Worm (Caenorhabditis elegans) whole organism, early embryonic: ENCODE data around the gene inx-9.

Experiments
- B0310.2 ChIP-seq: sonication (generic microtip); optimal IDR thresholded peaks from 2 replicates; lab custom pipeline; 2016; ENCODE audit warnings: mild to moderate bottlenecking, missing genetic modification characterization, missing compliant biosample characterization
- F13C5.2 ChIP-seq: sonication (generic microtip); optimal IDR thresholded peaks from 2 replicates; lab custom pipeline; 2017; ENCODE audit warnings: mild to moderate bottlenecking, missing genetic modification characterization, inconsistent platforms, missing compliant biosample characterization
- aly-1 ChIP-seq: sonication (generic microtip); optimal IDR thresholded peaks from 2 replicates; lab custom pipeline; 2016; ENCODE audit warnings: missing genetic modification characterization, missing compliant biosample characterization
- ama-1 ChIP-seq: fragments of 150-350 bp; optimal IDR thresholded peaks from 2 replicates; lab custom pipeline; 2014
- ceh-13 ChIP-seq: fragments of 200-800 bp; sonication (Bioruptor generic); optimal IDR thresholded peaks from 2 replicates; lab custom pipeline; 2018; ENCODE audit warnings: mild to moderate bottlenecking, missing genetic modification characterization, missing compliant biosample characterization
- ceh-36 ChIP-seq: sonication (generic microtip); optimal IDR thresholded peaks from 2 replicates; lab custom pipeline; 2016; ENCODE audit warnings: missing genetic modification characterization, inconsistent platforms, missing compliant biosample characterization
- ets-7 ChIP-seq: sonication (generic microtip); optimal IDR thresholded peaks from 2 replicates; lab custom pipeline; 2016; ENCODE audit warnings: missing genotype, missing genetic modification characterization, missing compliant biosample characterization
- flt-1 ChIP-seq: fragments of 200-800 bp; sonication (Bioruptor generic); IDR thresholded peaks from 2 replicates; pipeline ENCODE4 v1.3.6; 2022; ENCODE audit warnings: missing genetic modification characterization, missing compliant biosample characterization
- hmbx-1 ChIP-seq: sonication (generic microtip); optimal IDR thresholded peaks from 2 replicates; lab custom pipeline; 2016; ENCODE audit warnings: mild to moderate bottlenecking, missing genetic modification characterization, missing compliant biosample characterization
- hmg-4 ChIP-seq: fragments of 200-800 bp; sonication (Bioruptor generic); optimal IDR thresholded peaks from 2 replicates; lab custom pipeline; 2018; ENCODE audit warnings: mild to moderate bottlenecking, missing genetic modification characterization, missing compliant biosample characterization
- hnd-1 ChIP-seq: sonication (generic microtip); optimal IDR thresholded peaks from 2 replicates; lab custom pipeline; 2016; ENCODE audit warnings: missing genetic modification characterization, missing compliant biosample characterization
- pes-1 ChIP-seq: fragments of 200-800 bp; sonication (Bioruptor generic); IDR thresholded peaks from 2 replicates; pipeline ENCODE4 v1.3.6; 2022; ENCODE audit warnings: missing genetic modification reagents, missing genetic modification characterization, missing compliant biosample characterization
- scrt-1 ChIP-seq: fragments of 200-800 bp; sonication (Bioruptor generic); IDR thresholded peaks from 2 replicates; pipeline ENCODE4 v1.3.6; 2022; ENCODE audit warnings: missing genetic modification characterization, missing compliant biosample characterization
- sea-1 ChIP-seq: fragments of 200-800 bp; sonication (Bioruptor generic); conservative IDR thresholded peaks from 2 replicates; pipeline ENCODE4 v1.3.6; 2022; ENCODE audit warnings: missing genetic modification characterization, missing compliant biosample characterization
- tbx-11 ChIP-seq: fragments of 200-800 bp; sonication (Bioruptor generic); IDR thresholded peaks from 2 replicates; pipeline ENCODE4 v1.3.6; 2022; ENCODE audit warnings: missing genetic modification characterization, missing compliant biosample characterization
- tbx-37 ChIP-seq: fragments of 200-800 bp; sonication (Bioruptor generic); conservative IDR thresholded peaks from 2 replicates; pipeline ENCODE4 v1.3.6; 2022; ENCODE audit warnings: missing genetic modification reagents, missing genetic modification characterization, missing compliant biosample characterization
- tra-4 ChIP-seq: sonication (generic microtip); optimal IDR thresholded peaks from 2 replicates; lab custom pipeline; 2017; ENCODE audit warnings: missing genetic modification characterization, missing compliant biosample characterization

Gene inx-9

ce11 chrIV:11694143-11694542 lies 18.0 kb downstream of the inx-9 start, which contains the start of gene ZK792.7:
ZK792.7 (plus strand) TSS chrIV:11694443.
- no peak for TF ChIP-seq ets-7 (tag; lab: Kevin White, UChicago)
- no peak for TF ChIP-seq flt-1 (GFP tag; lab: Robert Waterston, UW)
- TF ChIP-seq tbx-11: no peak
- TF ChIP-seq ama-1 (lab: Kevin White, UChicago): no peak
- TF ChIP-seq sea-1: no peak
- no peak for TF ChIP-seq hmbx-1 (tag; lab: Kevin White, UChicago)
- TF ChIP-seq tbx-37 (GFP tag; lab: Robert Waterston, UW): no peak
- no peak for TF ChIP-seq pes-1
- TF ChIP-seq hmg-4 (GFP tag; lab: Kevin White, UChicago): no peak
- no peak for TF ChIP-seq hnd-1
- no peak for TF ChIP-seq ceh-36 (tag; lab: Kevin White, UChicago)
- no peak for TF ChIP-seq F13C5.2 (tag; lab: Kevin White, UChicago)
- no peak for TF ChIP-seq tra-4 (tag; lab: Kevin White, UChicago)
- TF ChIP-seq ceh-13: no peak
- TF ChIP-seq scrt-1 (GFP tag; lab: Robert Waterston, UW): no peak

- TF ChIP-seq aly-1 (tag; lab: Kevin White, UChicago) (no peak), ama-1 (lab: Kevin White, UChicago) (no peak), tra-4 (tag; lab: Kevin White, UChicago) (no peak), B0310.2 (no peak)
Measured at ce11 chrIV:11695634-11696033, 19.5 kb downstream of the inx-9 start.

- no peak for TF ChIP-seq sea-1
- no peak for TF ChIP-seq tra-4 (tag; lab: Kevin White, UChicago)
- TF ChIP-seq hnd-1: no peak
- no peak for TF ChIP-seq B0310.2
- no peak for TF ChIP-seq ceh-36 (tag; lab: Kevin White, UChicago)
- no peak for TF ChIP-seq tbx-37 (GFP tag; lab: Robert Waterston, UW)
- no peak for TF ChIP-seq ets-7 (tag; lab: Kevin White, UChicago)
- TF ChIP-seq pes-1: no peak
- no peak for TF ChIP-seq ama-1 (lab: Kevin White, UChicago)
- no peak for TF ChIP-seq flt-1 (GFP tag; lab: Robert Waterston, UW)
- no peak for TF ChIP-seq hmbx-1 (tag; lab: Kevin White, UChicago)
- no peak for TF ChIP-seq ceh-13
- TF ChIP-seq tbx-11: no peak
- TF ChIP-seq hmg-4 (GFP tag; lab: Kevin White, UChicago): no peak
- no peak for TF ChIP-seq scrt-1 (GFP tag; lab: Robert Waterston, UW)
- no peak for TF ChIP-seq F13C5.2 (tag; lab: Kevin White, UChicago)
- no peak for TF ChIP-seq aly-1 (tag; lab: Kevin White, UChicago)
Measured at ce11 chrIV:11697514-11697913, 21.4 kb downstream of the inx-9 start.

ce11 chrIV:11700100-11700499 lies 23.9 kb downstream of the inx-9 start:
- TF ChIP-seq scrt-1 (GFP tag; lab: Robert Waterston, UW) (no peak), ets-7 (tag; lab: Kevin White, UChicago) (no peak), hmg-4 (GFP tag; lab: Kevin White, UChicago) (no peak), flt-1 (GFP tag; lab: Robert Waterston, UW) (no peak), ceh-36 (tag; lab: Kevin White, UChicago) (no peak), hnd-1 (no peak), B0310.2 (no peak), tra-4 (tag; lab: Kevin White, UChicago) (no peak), pes-1 (no peak), sea-1 (no peak), F13C5.2 (tag; lab: Kevin White, UChicago) (no peak)

ce11 chrIV:11700752-11701151 lies 24.6 kb downstream of the inx-9 start, which contains the start of gene dpy-20:
dpy-20 (minus strand) TSS chrIV:11700852.
- TF ChIP-seq tbx-37 (GFP tag; lab: Robert Waterston, UW) (no peak), aly-1 (tag; lab: Kevin White, UChicago) (no peak), tra-4 (tag; lab: Kevin White, UChicago) (no peak), sea-1 (no peak), hmg-4 (GFP tag; lab: Kevin White, UChicago) (no peak), ets-7 (tag; lab: Kevin White, UChicago) (no peak), hnd-1 (no peak), B0310.2 (no peak), ceh-36 (tag; lab: Kevin White, UChicago) (no peak), hmbx-1 (tag; lab: Kevin White, UChicago) (no peak)

- TF ChIP-seq ceh-36 (tag; lab: Kevin White, UChicago) (no peak), ets-7 (tag; lab: Kevin White, UChicago) (no peak), hnd-1 (no peak), sea-1 (no peak), tbx-11 (no peak), flt-1 (GFP tag; lab: Robert Waterston, UW) (no peak), ama-1 (lab: Kevin White, UChicago) (no peak), hmbx-1 (tag; lab: Kevin White, UChicago) (no peak), B0310.2 (no peak), hmg-4 (GFP tag; lab: Kevin White, UChicago) (no peak), aly-1 (tag; lab: Kevin White, UChicago) (no peak), tra-4 (tag; lab: Kevin White, UChicago) (no peak), F13C5.2 (tag; lab: Kevin White, UChicago) (no peak), pes-1 (no peak)
Measured at ce11 chrIV:11701878-11702277, 25.7 kb downstream of the inx-9 start.

- TF ChIP-seq ceh-13: no peak
- TF ChIP-seq ceh-36 (tag; lab: Kevin White, UChicago): no peak
- no peak for TF ChIP-seq tra-4 (tag; lab: Kevin White, UChicago)
- no peak for TF ChIP-seq ama-1 (lab: Kevin White, UChicago)
- no peak for TF ChIP-seq hnd-1
- no peak for TF ChIP-seq B0310.2
- TF ChIP-seq flt-1 (GFP tag; lab: Robert Waterston, UW): no peak
Measured at ce11 chrIV:11703685-11704296, 27.6 kb downstream of the inx-9 start, which contains the start of the genes T22B3.3 and alg-3. T22B3.3 (minus strand) TSS chrIV:11703785. alg-3 (plus strand) TSS chrIV:11704246.
